Worm (Caenorhabditis elegans) whole organism, L1 larva: ENCODE results near the gene cwf-19L2.

ENCODE experiments used
- C04F5.9 ChIP-seq: sonication (generic microtip); optimal IDR thresholded peaks from 2 replicates; lab custom pipeline; 2016; ENCODE audit warnings: missing genetic modification characterization, missing compliant biosample characterization
- C16A3.4 ChIP-seq: fragments of 150-350 bp; optimal IDR thresholded peaks from 2 replicates; lab custom pipeline; 2014; ENCODE audit warnings: missing biosample characterization, missing genetic modification characterization
- C34B4.2 ChIP-seq: sonication (generic microtip); optimal IDR thresholded peaks from 2 replicates; lab custom pipeline; 2017; ENCODE audit warnings: mild to moderate bottlenecking, missing genetic modification characterization, missing compliant biosample characterization
- Y116A8C.19 ChIP-seq: sonication (generic microtip); optimal IDR thresholded peaks from 2 replicates; lab custom pipeline; 2016; ENCODE audit warnings: missing compliant biosample characterization, missing genetic modification characterization, borderline replicate concordance
- ama-1 ChIP-seq: fragments of 150-350 bp; optimal IDR thresholded peaks from 2 replicates; lab custom pipeline; 2014
- blmp-1 ChIP-seq: fragments of 150-350 bp; optimal IDR thresholded peaks from 2 replicates; lab custom pipeline; 2014; ENCODE audit warnings: missing biosample characterization, missing genetic modification characterization
- ceh-63 ChIP-seq: fragments of 200-800 bp; sonication (Bioruptor generic); optimal IDR thresholded peaks from 2 replicates; lab custom pipeline; 2018; ENCODE audit warnings: mild to moderate bottlenecking, missing genetic modification characterization, missing compliant biosample characterization
- ceh-8 ChIP-seq: fragments of 200-800 bp; sonication (Bioruptor generic); optimal IDR thresholded peaks from 2 replicates; lab custom pipeline; 2018; ENCODE audit warnings: mild to moderate bottlenecking, missing genetic modification characterization, moderate library complexity, missing compliant biosample characterization
- ceh-82 ChIP-seq, 3 experiments: fragments of 150-350 bp in 1 of 3; sonication (generic microtip) in 2 of 3; optimal IDR thresholded peaks; 2 replicates each; lab custom pipeline; 2014 to 2017; ENCODE audit warnings: missing biosample characterization in 3 of 3, missing genetic modification characterization in 3 of 3
- ceh-90 ChIP-seq: sonication (generic microtip); optimal IDR thresholded peaks from 2 replicates; lab custom pipeline; 2016; ENCODE audit warnings: missing genetic modification characterization, missing compliant biosample characterization
- dsc-1 ChIP-seq: sonication (generic microtip); optimal IDR thresholded peaks from 2 replicates; lab custom pipeline; 2016; ENCODE audit warnings: mild to moderate bottlenecking, missing genetic modification characterization, missing compliant biosample characterization
- efl-3 ChIP-seq: fragments of 200-800 bp; sonication (Bioruptor generic); optimal IDR thresholded peaks from 2 replicates; lab custom pipeline; 2018; ENCODE audit warnings: mild to moderate bottlenecking, missing genetic modification characterization, missing compliant biosample characterization
- elt-2 ChIP-seq: sonication (generic microtip); optimal IDR thresholded peaks from 2 replicates; lab custom pipeline; 2016; ENCODE audit warnings: missing genetic modification characterization, mild to moderate bottlenecking, inconsistent platforms, missing compliant biosample characterization, missing genetic modification reagents
- elt-3 ChIP-seq, 6 experiments: fragments of 150-350 bp in 1 of 6; sonication (generic microtip); optimal IDR thresholded peaks; 2 replicates each; lab custom pipeline; 2017 to 2018; ENCODE audit warnings: missing biosample characterization in 6 of 6, missing genetic modification characterization in 6 of 6, inconsistent platforms in 1 of 6
- ets-5 ChIP-seq: fragments of 200-800 bp; sonication (Bioruptor generic); IDR thresholded peaks from 2 replicates; pipeline ENCODE4 v1.3.6; 2022; ENCODE audit warnings: missing genetic modification characterization, missing compliant biosample characterization
- fkh-10 ChIP-seq: sonication (generic microtip); optimal IDR thresholded peaks from 2 replicates; lab custom pipeline; 2017; ENCODE audit warnings: missing biosample characterization, missing genetic modification reagents, missing genetic modification characterization
- fkh-8 ChIP-seq: sonication (generic microtip); optimal IDR thresholded peaks from 2 replicates; lab custom pipeline; 2016; ENCODE audit warnings: mild to moderate bottlenecking, missing genetic modification characterization, missing compliant biosample characterization
- fos-1 ChIP-seq: fragments of 150-350 bp; optimal IDR thresholded peaks from 2 replicates; lab custom pipeline; 2014; ENCODE audit warnings: missing biosample characterization, missing genetic modification characterization
- grh-1 ChIP-seq: fragments of 200-800 bp; sonication (Bioruptor generic); IDR thresholded peaks from 2 replicates; pipeline ENCODE4 v1.3.6; 2022; ENCODE audit warnings: missing genetic modification reagents, missing genetic modification characterization, missing compliant biosample characterization
- hlh-17 ChIP-seq: fragments of 200-800 bp; sonication (Bioruptor generic); optimal IDR thresholded peaks from 2 replicates; lab custom pipeline; 2018; ENCODE audit warnings: missing genetic modification characterization, mild to moderate bottlenecking, missing compliant biosample characterization, moderate library complexity, borderline replicate concordance
- hlh-4 ChIP-seq: sonication (generic microtip); optimal IDR thresholded peaks from 2 replicates; lab custom pipeline; 2016; ENCODE audit warnings: mild to moderate bottlenecking, missing genetic modification characterization, missing compliant biosample characterization
- hpl-2 ChIP-seq: fragments of 150-350 bp; optimal IDR thresholded peaks from 2 replicates; lab custom pipeline; 2014; ENCODE audit warnings: missing biosample characterization, missing genetic modification reagents, missing genetic modification characterization
- isw-1 ChIP-seq: fragments of 200-800 bp; sonication (Bioruptor generic); IDR thresholded peaks from 2 replicates; pipeline ENCODE4 v1.3.6; 2022; ENCODE audit warnings: missing genetic modification characterization, missing compliant biosample characterization
- jun-1 ChIP-seq: fragments of 150-350 bp; optimal IDR thresholded peaks from 2 replicates; lab custom pipeline; 2014; ENCODE audit warnings: missing biosample characterization, missing genetic modification reagents, missing genetic modification characterization
- lin-13 ChIP-seq: fragments of 150-350 bp; optimal IDR thresholded peaks from 2 replicates; lab custom pipeline; 2014; ENCODE audit warnings: missing biosample characterization, missing genetic modification reagents, missing genetic modification characterization
- lin-15B ChIP-seq: fragments of 150-350 bp; sonication (generic microtip); optimal IDR thresholded peaks from 3 replicates; lab custom pipeline; 2014; ENCODE audit warnings: missing biosample characterization, missing genetic modification characterization
- lin-35 ChIP-seq, 2 experiments: fragments of 150-350 bp; optimal IDR thresholded peaks; 2 replicates each; lab custom pipeline; 2014; ENCODE audit warnings: missing biosample characterization in 2 of 2, missing genetic modification characterization in 2 of 2, missing genetic modification reagents in 2 of 2
- lin-39 ChIP-seq: fragments of 150-350 bp; optimal IDR thresholded peaks from 2 replicates; lab custom pipeline; 2014; ENCODE audit warnings: missing biosample characterization, missing genetic modification reagents, missing genetic modification characterization
- lir-3 ChIP-seq: sonication (generic microtip); optimal IDR thresholded peaks from 2 replicates; lab custom pipeline; 2016; ENCODE audit warnings: mild to moderate bottlenecking, missing genetic modification characterization, moderate library complexity, missing compliant biosample characterization; ENCODE audit not compliant: poor library complexity
- lsy-2 ChIP-seq, 2 experiments: fragments of 150-350 bp; optimal IDR thresholded peaks; 2 replicates each; lab custom pipeline; 2014; ENCODE audit warnings: missing biosample characterization in 2 of 2, missing genetic modification characterization in 2 of 2
- mdl-1 ChIP-seq, 2 experiments: fragments of 150-350 bp; optimal IDR thresholded peaks; 2 replicates each; lab custom pipeline; 2014 to 2017; ENCODE audit warnings: missing biosample characterization in 2 of 2, missing genetic modification characterization in 2 of 2, inconsistent platforms in 1 of 2
- mef-2 ChIP-seq: fragments of 150-350 bp; optimal IDR thresholded peaks from 2 replicates; lab custom pipeline; 2014; ENCODE audit warnings: missing biosample characterization, missing genetic modification characterization
- mep-1 ChIP-seq: fragments of 150-350 bp; optimal IDR thresholded peaks from 2 replicates; lab custom pipeline; 2014; ENCODE audit warnings: missing biosample characterization, missing genetic modification characterization
- nhr-11 ChIP-seq: fragments of 150-350 bp; optimal IDR thresholded peaks from 2 replicates; lab custom pipeline; 2014; ENCODE audit warnings: missing biosample characterization, missing genetic modification characterization
- nhr-12 ChIP-seq: sonication (generic microtip); optimal IDR thresholded peaks from 2 replicates; lab custom pipeline; 2017; ENCODE audit warnings: missing biosample characterization, missing genetic modification characterization
- nhr-19 ChIP-seq: fragments of 200-800 bp; sonication (Bioruptor generic); conservative IDR thresholded peaks from 2 replicates; pipeline ENCODE4 v1.3.6; 2022; ENCODE audit warnings: missing genetic modification characterization, missing compliant biosample characterization
- nhr-20 ChIP-seq: sonication (generic microtip); optimal IDR thresholded peaks from 2 replicates; lab custom pipeline; 2016; ENCODE audit warnings: mild to moderate bottlenecking, missing genetic modification characterization, missing compliant biosample characterization
- nhr-77 ChIP-seq: fragments of 150-350 bp; optimal IDR thresholded peaks from 2 replicates; lab custom pipeline; 2014; ENCODE audit warnings: missing biosample characterization, missing genetic modification characterization
- nhr-84 ChIP-seq: sonication (generic microtip); optimal IDR thresholded peaks from 2 replicates; lab custom pipeline; 2017; ENCODE audit warnings: missing biosample characterization, missing genetic modification characterization
- nhr-85 ChIP-seq: sonication (generic microtip); peaks from one replicate; lab custom pipeline; 2016; ENCODE audit warnings: missing genetic modification characterization, inconsistent platforms, missing compliant biosample characterization
- pax-3 ChIP-seq: fragments of 200-800 bp; sonication (Bioruptor generic); optimal IDR thresholded peaks from 2 replicates; lab custom pipeline; 2018; ENCODE audit warnings: mild to moderate bottlenecking, missing genetic modification characterization, moderate library complexity, missing compliant biosample characterization
- pqm-1 ChIP-seq: sonication (generic microtip); optimal IDR thresholded peaks from 3 replicates; lab custom pipeline; 2017; ENCODE audit warnings: missing biosample characterization, missing genetic modification characterization
- rnt-1 ChIP-seq: sonication (generic microtip); optimal IDR thresholded peaks from 2 replicates; lab custom pipeline; 2016; ENCODE audit warnings: mild to moderate bottlenecking, missing genetic modification characterization, moderate library complexity, missing compliant biosample characterization
- snu-23 ChIP-seq: sonication (generic microtip); optimal IDR thresholded peaks from 2 replicates; lab custom pipeline; 2016; ENCODE audit warnings: missing genetic modification characterization, missing compliant biosample characterization
- sox-4 ChIP-seq: sonication (generic microtip); optimal IDR thresholded peaks from 2 replicates; lab custom pipeline; 2016; ENCODE audit warnings: missing genetic modification characterization, missing compliant biosample characterization
- sptf-1 ChIP-seq: fragments of 150-350 bp; optimal IDR thresholded peaks from 2 replicates; lab custom pipeline; 2014; ENCODE audit warnings: missing biosample characterization, missing genetic modification characterization
- unc-130 ChIP-seq: fragments of 150-350 bp; optimal IDR thresholded peaks from 2 replicates; lab custom pipeline; 2017; ENCODE audit warnings: missing biosample characterization, missing genetic modification characterization, inconsistent platforms
- unc-30 ChIP-seq: sonication (generic microtip); optimal IDR thresholded peaks from 2 replicates; lab custom pipeline; 2017; ENCODE audit warnings: missing biosample characterization, missing genetic modification characterization
- unc-62 ChIP-seq: fragments of 150-350 bp; optimal IDR thresholded peaks from 2 replicates; lab custom pipeline; 2014; ENCODE audit warnings: missing biosample characterization, missing genetic modification reagents, missing genetic modification characterization
- unc-86 ChIP-seq: sonication (generic microtip); optimal IDR thresholded peaks from 2 replicates; lab custom pipeline; 2016; ENCODE audit warnings: missing genetic modification characterization, missing compliant biosample characterization
- vab-15 ChIP-seq: sonication (generic microtip); optimal IDR thresholded peaks from 2 replicates; lab custom pipeline; 2017; ENCODE audit warnings: missing genotype, mild to moderate bottlenecking, missing genetic modification characterization, missing compliant biosample characterization
- zag-1 ChIP-seq: fragments of 150-350 bp; optimal IDR thresholded peaks from 2 replicates; lab custom pipeline; 2014; ENCODE audit warnings: missing biosample characterization, missing genetic modification characterization
- zip-4 ChIP-seq: fragments of 200-800 bp; sonication (Bioruptor generic); optimal IDR thresholded peaks from 2 replicates; lab custom pipeline; 2018; ENCODE audit warnings: mild to moderate bottlenecking, missing genetic modification characterization, moderate library complexity, missing compliant biosample characterization
- ztf-11 ChIP-seq, 2 experiments: sonication (generic microtip); optimal IDR thresholded peaks; 2 replicates each; lab custom pipeline; 2016 to 2017; ENCODE audit warnings: missing genetic modification characterization in 2 of 2, missing biosample characterization in 1 of 2, missing compliant biosample characterization in 1 of 2

The cwf-19L2 gene

ce11 chrIII:7277228-7277627 is 16.2 kb upstream of the cwf-19L2 start, which contains the start of the genes spot-1 and B0361.11 (continued):
- TF ChIP-seq unc-130 (peak; percentile 67), lsy-2 (tag; optimal IDR thresholded peaks at IDR 0.05; lab: Kevin White, UChicago) (peak; percentile 78 to 89), hpl-2 (no peak), ceh-8 (GFP tag; lab: Kevin White, UChicago) (no peak), pqm-1 (tag; lab: Kevin White, UChicago) (no peak), mdl-1 (tag; optimal IDR thresholded peaks at IDR 0.05; lab: Kevin White, UChicago) (peak in 1 of 2 experiments; percentile 11), Y116A8C.19 (tag; lab: Kevin White, UChicago) (no peak), isw-1 (GFP tag; lab: Robert Waterston, UW) (peak; percentile 58), ceh-63 (GFP tag; lab: Kevin White, UChicago) (no peak), hlh-4 (tag; lab: Kevin White, UChicago) (no peak), nhr-19 (peak; percentile 68), lin-13 (GFP tag; lab: Kevin White, UChicago) (peak; percentile 53), jun-1 (tag; lab: Kevin White, UChicago) (peak; percentile 32), nhr-84 (tag; lab: Kevin White, UChicago) (no peak), rnt-1 (tag; lab: Kevin White, UChicago) (peak; percentile 76), ceh-82 (tag; optimal IDR thresholded peaks at IDR 0.05; lab: Kevin White, UChicago) (peak; percentile 23 to 58 (median 50)), unc-86 (tag; lab: Kevin White, UChicago) (peak; percentile 31), C04F5.9 (tag; lab: Kevin White, UChicago) (peak; percentile 31), nhr-12 (no peak), mef-2 (no peak), ceh-90 (tag; lab: Kevin White, UChicago) (no peak), efl-3 (GFP tag; lab: Kevin White, UChicago) (no peak), elt-3 (tag; optimal IDR thresholded peaks at IDR 0.05; lab: Kevin White, UChicago) (peak in 2 of 6 experiments; percentile 31 to 50), dsc-1 (tag; lab: Kevin White, UChicago) (peak; percentile 67), hlh-17 (GFP tag; lab: Kevin White, UChicago) (no peak), zag-1 (tag; lab: Kevin White, UChicago) (no peak), zip-4 (GFP tag; lab: Kevin White, UChicago) (no peak), nhr-11 (tag; lab: Kevin White, UChicago) (no peak), unc-62 (GFP tag; lab: Kevin White, UChicago) (no peak), pax-3 (tag; lab: Kevin White, UChicago) (no peak), fkh-8 (tag; lab: Kevin White, UChicago) (no peak), lir-3 (peak; percentile 41), fkh-10 (no peak), nhr-77 (tag; lab: Kevin White, UChicago) (no peak), vab-15 (no peak), C16A3.4 (tag; lab: Kevin White, UChicago) (peak; percentile 72), nhr-85 (tag; lab: Kevin White, UChicago) (peak; percentile 83), ztf-11 (tag; optimal IDR thresholded peaks at IDR 0.05; lab: Kevin White, UChicago) (no peak), fos-1 (tag; lab: Kevin White, UChicago) (peak; percentile 18), sox-4 (tag; lab: Kevin White, UChicago) (peak; percentile 0), lin-15B (tag; lab: Kevin White, UChicago) (peak; percentile 53), snu-23 (peak; percentile 81), blmp-1 (tag; lab: Kevin White, UChicago) (peak; percentile 55), C34B4.2 (tag; lab: Kevin White, UChicago) (no peak), lin-39 (tag; lab: Kevin White, UChicago) (peak; percentile 27), mep-1 (tag; lab: Kevin White, UChicago) (peak; percentile 55), elt-2 (tag; lab: Kevin White, UChicago) (peak; percentile 19), sptf-1 (tag; lab: Kevin White, UChicago) (no peak), lin-35 (GFP tag; optimal IDR thresholded peaks at IDR 0.05; lab: Kevin White, UChicago) (peak; percentile 96 to 99), ama-1 (lab: Kevin White, UChicago) (no peak), nhr-20 (tag; lab: Kevin White, UChicago) (peak; percentile 70), unc-30 (no peak), ets-5 (no peak), grh-1 (GFP tag; lab: Robert Waterston, UW) (peak; percentile 43)
